Fruit fly (Drosophila melanogaster) whole organism, embryonic: ENCODE data around the gene RhoGAP100F.
A peak's percentile ranks its signal among the peaks of the same experiment; 100 is the strongest.

Experiments
- Adf1 ChIP-seq: fragments of 200-800 bp; sonication (Bioruptor generic); IDR thresholded peaks from 2 replicates; pipeline ENCODE4 v1.3.6; 2022; ENCODE audit warnings: missing biosample characterization, missing genetic modification characterization
- Antp ChIP-seq: fragments of 200-800 bp; sonication (Bioruptor generic); optimal IDR thresholded peaks from 3 replicates; lab custom pipeline; 2016; ENCODE audit warnings: missing biosample characterization, missing genetic modification characterization
- Asciz ChIP-seq: fragments of 200-800 bp; sonication (Bioruptor generic); optimal IDR thresholded peaks from 2 replicates; lab custom pipeline; 2017; ENCODE audit warnings: missing biosample characterization, mild to moderate bottlenecking, missing genetic modification characterization, missing genetic modification reagents
- Atf3 ChIP-seq: fragments of 200-800 bp; sonication (Bioruptor generic); optimal IDR thresholded peaks from 3 replicates; lab custom pipeline; 2016; ENCODE audit warnings: missing biosample characterization, missing genetic modification characterization
- CG11695 ChIP-seq: fragments of 200-800 bp; sonication (Bioruptor generic); IDR thresholded peaks from 3 replicates; pipeline ENCODE4 v1.3.6; 2022; ENCODE audit warnings: missing biosample characterization, missing genetic modification characterization
- CG12155 ChIP-seq: fragments of 200-800 bp; sonication (Bioruptor generic); optimal IDR thresholded peaks from 3 replicates; lab custom pipeline; 2016; ENCODE audit warnings: missing biosample characterization, missing genetic modification characterization
- CG12299 ChIP-seq: fragments of 200-800 bp; sonication (Bioruptor generic); optimal IDR thresholded peaks from 2 replicates; lab custom pipeline; 2018; ENCODE audit warnings: missing biosample characterization, mild to moderate bottlenecking, missing genetic modification characterization
- CG13287 ChIP-seq: fragments of 200-800 bp; sonication (Bioruptor generic); IDR thresholded peaks from 2 replicates; pipeline ENCODE4 v1.3.6; 2022; ENCODE audit warnings: missing biosample characterization, missing genetic modification characterization; ENCODE audit not compliant: partially characterized antibody
- CG13424 ChIP-seq: fragments of 200-800 bp; sonication (Bioruptor generic); optimal IDR thresholded peaks from 2 replicates; lab custom pipeline; 2019; ENCODE audit warnings: missing biosample characterization, mild to moderate bottlenecking, missing genetic modification characterization, moderate library complexity
- CG15514 ChIP-seq: fragments of 200-800 bp; sonication (Bioruptor generic); optimal IDR thresholded peaks from 3 replicates; lab custom pipeline; 2017; ENCODE audit warnings: missing biosample characterization, missing genetic modification characterization, mild to moderate bottlenecking, moderate library complexity, missing genetic modification reagents
- CG16813 ChIP-seq: fragments of 200-800 bp; sonication (Bioruptor generic); IDR thresholded peaks from 3 replicates; pipeline ENCODE4 v1.3.6; 2022; ENCODE audit warnings: missing biosample characterization, missing genetic modification characterization; ENCODE audit not compliant: partially characterized antibody
- CG17186 ChIP-seq: fragments of 200-800 bp; sonication (Bioruptor generic); optimal IDR thresholded peaks from 3 replicates; lab custom pipeline; 2017; ENCODE audit warnings: missing biosample characterization, missing genetic modification reagents, missing genetic modification characterization
- CG17385 ChIP-seq: fragments of 200-800 bp; sonication (Bioruptor generic); optimal IDR thresholded peaks from 3 replicates; lab custom pipeline; 2018; ENCODE audit warnings: missing biosample characterization, mild to moderate bottlenecking, missing genetic modification characterization
- CG18599 ChIP-seq: fragments of 200-800 bp; sonication (Bioruptor generic); optimal IDR thresholded peaks from 3 replicates; lab custom pipeline; 2017; ENCODE audit warnings: missing biosample characterization, missing genetic modification characterization, mild to moderate bottlenecking, moderate library complexity, missing genetic modification reagents
- CG33557 ChIP-seq: fragments of 200-800 bp; sonication (Bioruptor generic); optimal IDR thresholded peaks from 2 replicates; lab custom pipeline; 2019; ENCODE audit warnings: missing biosample characterization, mild to moderate bottlenecking, missing genetic modification characterization, moderate library complexity
- CG34376 ChIP-seq: fragments of 200-800 bp; sonication (Bioruptor generic); optimal IDR thresholded peaks from 2 replicates; lab custom pipeline; 2018; ENCODE audit warnings: missing biosample characterization, mild to moderate bottlenecking, missing genetic modification characterization
- CG6175 ChIP-seq: fragments of 200-800 bp; sonication (Bioruptor generic); IDR thresholded peaks from 3 replicates; pipeline ENCODE4 v1.3.6; 2022; ENCODE audit warnings: missing biosample characterization, missing genetic modification characterization
- CG6765 ChIP-seq: fragments of 200-800 bp; sonication (Bioruptor generic); optimal IDR thresholded peaks from 3 replicates; lab custom pipeline; 2017; ENCODE audit warnings: missing biosample characterization, mild to moderate bottlenecking, missing genetic modification characterization
- CG7357 ChIP-seq: fragments of 200-800 bp; sonication (Bioruptor generic); IDR thresholded peaks from 3 replicates; pipeline ENCODE4 v1.3.6; 2022; ENCODE audit warnings: missing biosample characterization, missing genetic modification characterization
- CG8765 ChIP-seq: fragments of 200-800 bp; sonication (Bioruptor generic); IDR thresholded peaks from 2 replicates; pipeline ENCODE4 v1.3.6; 2022; ENCODE audit warnings: missing biosample characterization, missing genetic modification characterization
- ERR ChIP-seq: fragments of 200-800 bp; sonication (Bioruptor generic); optimal IDR thresholded peaks from 2 replicates; lab custom pipeline; 2016; ENCODE audit warnings: missing biosample characterization, missing genetic modification characterization
- Fer1 ChIP-seq: fragments of 200-800 bp; sonication (Bioruptor generic); optimal IDR thresholded peaks from 2 replicates; lab custom pipeline; 2017; ENCODE audit warnings: missing biosample characterization, mild to moderate bottlenecking, missing genetic modification characterization
- Gsc ChIP-seq: fragments of 200-800 bp; sonication (Bioruptor generic); IDR thresholded peaks from 2 replicates; pipeline ENCODE4 v1.3.6; 2022; ENCODE audit warnings: missing biosample characterization, missing genetic modification characterization
- HLH54F ChIP-seq: fragments of 200-800 bp; sonication (Bioruptor generic); optimal IDR thresholded peaks from 3 replicates; lab custom pipeline; 2016; ENCODE audit warnings: missing biosample characterization, missing genetic modification characterization
- MBD-R2 ChIP-seq: fragments of 200-800 bp; sonication (Bioruptor generic); IDR thresholded peaks from 2 replicates; pipeline ENCODE4 v1.3.6; 2022; ENCODE audit warnings: missing biosample characterization, missing genetic modification characterization
- Med ChIP-seq: fragments of 200-800 bp; sonication (Bioruptor generic); peaks from one replicate; lab custom pipeline; 2016; ENCODE audit warnings: missing biosample characterization, missing genetic modification characterization, mild to moderate bottlenecking, inconsistent platforms, moderate library complexity
- NC2β ChIP-seq: fragments of 200-800 bp; sonication (Bioruptor generic); optimal IDR thresholded peaks from 2 replicates; lab custom pipeline; 2016; ENCODE audit warnings: missing biosample characterization, missing genetic modification characterization
- YL-1 ChIP-seq: fragments of 200-800 bp; sonication (Bioruptor generic); optimal IDR thresholded peaks from 3 replicates; lab custom pipeline; 2017; ENCODE audit warnings: missing biosample characterization, mild to moderate bottlenecking, missing genetic modification characterization
- btn ChIP-seq: fragments of 200-800 bp; sonication (Bioruptor generic); optimal IDR thresholded peaks from 2 replicates; lab custom pipeline; 2016; ENCODE audit warnings: missing biosample characterization, missing genetic modification characterization
- cato ChIP-seq: fragments of 200-800 bp; sonication (Bioruptor generic); optimal IDR thresholded peaks from 2 replicates; lab custom pipeline; 2016; ENCODE audit warnings: missing biosample characterization, missing genetic modification characterization, borderline replicate concordance
- cg ChIP-seq: fragments of 200-800 bp; sonication (Bioruptor generic); optimal IDR thresholded peaks from 3 replicates; lab custom pipeline; 2019; ENCODE audit warnings: missing biosample characterization, mild to moderate bottlenecking, missing genetic modification characterization, moderate library complexity
- dm ChIP-seq: fragments of 200-800 bp; sonication (Bioruptor generic); optimal IDR thresholded peaks from 3 replicates; lab custom pipeline; 2016; ENCODE audit warnings: missing biosample characterization, missing genetic modification characterization
- emc ChIP-seq: fragments of 200-800 bp; sonication (Bioruptor generic); optimal IDR thresholded peaks from 2 replicates; lab custom pipeline; 2016; ENCODE audit warnings: missing biosample characterization, missing genetic modification characterization
- ftz-f1 ChIP-seq: fragments of 200-800 bp; sonication (Bioruptor generic); optimal IDR thresholded peaks from 2 replicates; lab custom pipeline; 2016; ENCODE audit warnings: missing biosample characterization, missing genetic modification characterization
- gcm ChIP-seq: fragments of 200-800 bp; sonication (Bioruptor generic); optimal IDR thresholded peaks from 2 replicates; lab custom pipeline; 2019; ENCODE audit warnings: missing biosample characterization, mild to moderate bottlenecking, missing genetic modification characterization, moderate library complexity
- grn ChIP-seq: fragments of 200-800 bp; sonication (Bioruptor generic); optimal IDR thresholded peaks from 3 replicates; lab custom pipeline; 2017; ENCODE audit warnings: missing biosample characterization, missing genetic modification characterization
- gsb-n ChIP-seq: fragments of 200-800 bp; sonication (Bioruptor generic); optimal IDR thresholded peaks from 3 replicates; lab custom pipeline; 2018; ENCODE audit warnings: missing biosample characterization, mild to moderate bottlenecking, missing genetic modification characterization
- hkb ChIP-seq, 2 experiments: fragments of 200-800 bp in 1 of 2; fragments of >200 bp in 1 of 2; sonication (Bioruptor generic) in 1 of 2; IDR thresholded peaks in 1 of 2; optimal IDR thresholded peaks in 1 of 2; 2 replicates each; pipeline versions ENCODE4 v1.3.6 to Lab custom; 2017 to 2022; ENCODE audit warnings: missing biosample characterization in 1 of 2, missing genetic modification characterization in 1 of 2
- jing ChIP-seq: fragments of 200-800 bp; sonication (Bioruptor generic); optimal IDR thresholded peaks from 2 replicates; lab custom pipeline; 2018; ENCODE audit warnings: missing biosample characterization, mild to moderate bottlenecking, missing genetic modification characterization
- nerfin-1 ChIP-seq: fragments of 200-800 bp; sonication (Bioruptor generic); optimal IDR thresholded peaks from 3 replicates; lab custom pipeline; 2019; ENCODE audit warnings: missing biosample characterization, mild to moderate bottlenecking, missing genetic modification characterization, moderate library complexity
- onecut ChIP-seq: fragments of 200-800 bp; sonication (Bioruptor generic); IDR thresholded peaks from 2 replicates; pipeline ENCODE4 v1.3.6; 2022; ENCODE audit warnings: missing biosample characterization, missing genetic modification characterization
- pzg ChIP-seq: fragments of 200-800 bp; sonication (Bioruptor generic); optimal IDR thresholded peaks from 3 replicates; lab custom pipeline; 2018; ENCODE audit warnings: missing biosample characterization, mild to moderate bottlenecking, missing genetic modification characterization, moderate library complexity
- sens-2 ChIP-seq: fragments of 200-800 bp; sonication (Bioruptor generic); IDR thresholded peaks from 2 replicates; pipeline ENCODE4 v1.3.6; 2022; ENCODE audit warnings: missing biosample characterization, missing genetic modification characterization
- shn ChIP-seq: fragments of 200-800 bp; sonication (Bioruptor generic); optimal IDR thresholded peaks from 3 replicates; lab custom pipeline; 2016; ENCODE audit warnings: missing biosample characterization, missing genetic modification characterization
- stc ChIP-seq: fragments of 200-800 bp; sonication (Bioruptor generic); IDR thresholded peaks from 2 replicates; pipeline ENCODE4 v1.3.6; 2022; ENCODE audit warnings: missing biosample characterization, missing genetic modification characterization
- twi ChIP-seq: fragments of 200-800 bp; optimal IDR thresholded peaks from 2 replicates; lab custom pipeline; 2019; ENCODE audit warnings: missing biosample characterization, mild to moderate bottlenecking, missing genetic modification characterization, moderate library complexity
- unc-4 ChIP-seq: fragments of 200-800 bp; sonication (Bioruptor generic); IDR thresholded peaks from 2 replicates; pipeline ENCODE4 v1.3.6; 2022; ENCODE audit warnings: missing biosample characterization, missing genetic modification characterization; ENCODE audit not compliant: partially characterized antibody
- wor ChIP-seq: fragments of 200-800 bp; sonication (Bioruptor generic); IDR thresholded peaks from 2 replicates; pipeline ENCODE4 v1.3.6; 2022; ENCODE audit warnings: missing biosample characterization, missing genetic modification characterization
- z ChIP-seq: fragments of 200-800 bp; sonication (Bioruptor generic); IDR thresholded peaks from 3 replicates; pipeline ENCODE4 v1.3.6; 2022; ENCODE audit warnings: missing biosample characterization, missing genetic modification characterization

The RhoGAP100F gene

dm6 chr3R:31777482-31778165 is 34.8 kb upstream of the RhoGAP100F start:
- no peak for TF ChIP-seq CG33557 (GFP tag; lab: Kevin White, UChicago)
- no peak for TF ChIP-seq CG12155 (GFP tag; lab: Kevin White, UChicago)
- no peak for TF ChIP-seq NC2β (GFP tag; lab: Kevin White, UChicago)
- TF ChIP-seq btn (GFP tag; lab: Kevin White, UChicago): no peak
- no peak for TF ChIP-seq CG17186
- no peak for TF ChIP-seq jing (GFP tag; lab: Kevin White, UChicago)
- TF ChIP-seq gsb-n: no peak
- no peak for TF ChIP-seq gcm
- TF ChIP-seq sens-2 (GFP tag; lab: Robert Waterston, UW): no peak
- TF ChIP-seq grn (GFP tag; lab: Kevin White, UChicago): no peak
- TF ChIP-seq CG17385: no peak
- peak; percentile 10; the same call in 1 of the 2 replicates for TF ChIP-seq stc
- TF ChIP-seq CG7357 (GFP tag; lab: Robert Waterston, UW): no peak
- peak; percentile 61 for TF ChIP-seq Fer1 (GFP tag; lab: Kevin White, UChicago)
- TF ChIP-seq CG18599 (GFP tag; lab: Kevin White, UChicago): peak; percentile 9
- 0 out of 3 replicates have a peak, but pooled peaks have one; percentile 6 for TF ChIP-seq CG11695 (GFP tag; lab: Robert Waterston, UW)
- TF ChIP-seq onecut (GFP tag; lab: Robert Waterston, UW): peak; percentile 99
- no peak for TF ChIP-seq CG13424 (tag; lab: Kevin White, UChicago)
- TF ChIP-seq Asciz (GFP tag; lab: Kevin White, UChicago): no peak
- peak; percentile 83 for TF ChIP-seq Med (GFP tag; lab: Kevin White, UChicago)
- peak; percentile 16 for TF ChIP-seq CG15514 (GFP tag; lab: Kevin White, UChicago)
- peak; percentile 49; the same call in 1 of the 2 replicates for TF ChIP-seq MBD-R2 (GFP tag; lab: Robert Waterston, UW)
- no peak for TF ChIP-seq pzg (GFP tag; lab: Kevin White, UChicago)
- TF ChIP-seq Antp (GFP tag; lab: Kevin White, UChicago): no peak
- no peak for TF ChIP-seq CG16813
- peak; percentile 85 for TF ChIP-seq z (GFP tag; lab: Robert Waterston, UW)
- TF ChIP-seq hkb (optimal IDR thresholded peaks at IDR 0.05; lab: Kevin White, UChicago): no peak
- TF ChIP-seq hkb (GFP tag; IDR thresholded peaks at IDR 0.05; lab: Robert Waterston, UW): peak; percentile 11; the same call in 1 of the 2 replicates
- no peak for TF ChIP-seq CG6175 (GFP tag; lab: Robert Waterston, UW)
- no peak for TF ChIP-seq HLH54F
- no peak for TF ChIP-seq wor
- no peak for TF ChIP-seq dm
- TF ChIP-seq emc (GFP tag; lab: Kevin White, UChicago): no peak
- no peak for TF ChIP-seq YL-1 (GFP tag; lab: Kevin White, UChicago)
- TF ChIP-seq twi (tag; lab: Kevin White, UChicago): no peak
- TF ChIP-seq Gsc (GFP tag; lab: Robert Waterston, UW): no peak
- TF ChIP-seq CG6765 (GFP tag; lab: Kevin White, UChicago): peak; percentile 21
- no peak for TF ChIP-seq Atf3 (GFP tag; lab: Kevin White, UChicago)
- peak; percentile 20 for TF ChIP-seq CG12299
- TF ChIP-seq ftz-f1 (GFP tag; lab: Kevin White, UChicago): no peak
- TF ChIP-seq CG13287 (GFP tag; lab: Robert Waterston, UW): peak; percentile 33; the same call in 1 of the 2 replicates
- no peak for TF ChIP-seq cato (GFP tag; lab: Kevin White, UChicago)
- TF ChIP-seq unc-4: no peak
- no peak for TF ChIP-seq shn (GFP tag; lab: Kevin White, UChicago)
- peak; percentile 55 for TF ChIP-seq nerfin-1
- TF ChIP-seq CG34376: peak; percentile 38
- peak; percentile 79 for TF ChIP-seq cg (GFP tag; lab: Kevin White, UChicago)
- no peak for TF ChIP-seq ERR (GFP tag; lab: Kevin White, UChicago)
- no peak for TF ChIP-seq Adf1 (GFP tag; lab: Robert Waterston, UW)
- no peak for TF ChIP-seq CG8765
